Worm (Caenorhabditis elegans) whole organism, early embryonic: ENCODE data around the gene akap-1.

ENCODE experiments used
- B0310.2 ChIP-seq: sonication (generic microtip); optimal IDR thresholded peaks from 2 replicates; lab custom pipeline; 2016; ENCODE audit warnings: mild to moderate bottlenecking, missing genetic modification characterization, missing compliant biosample characterization
- F13C5.2 ChIP-seq: sonication (generic microtip); optimal IDR thresholded peaks from 2 replicates; lab custom pipeline; 2017; ENCODE audit warnings: mild to moderate bottlenecking, missing genetic modification characterization, inconsistent platforms, missing compliant biosample characterization
- aly-1 ChIP-seq: sonication (generic microtip); optimal IDR thresholded peaks from 2 replicates; lab custom pipeline; 2016; ENCODE audit warnings: missing genetic modification characterization, missing compliant biosample characterization
- ceh-13 ChIP-seq: fragments of 200-800 bp; sonication (Bioruptor generic); optimal IDR thresholded peaks from 2 replicates; lab custom pipeline; 2018; ENCODE audit warnings: mild to moderate bottlenecking, missing genetic modification characterization, missing compliant biosample characterization
- ceh-36 ChIP-seq: sonication (generic microtip); optimal IDR thresholded peaks from 2 replicates; lab custom pipeline; 2016; ENCODE audit warnings: missing genetic modification characterization, inconsistent platforms, missing compliant biosample characterization
- ets-7 ChIP-seq: sonication (generic microtip); optimal IDR thresholded peaks from 2 replicates; lab custom pipeline; 2016; ENCODE audit warnings: missing genotype, missing genetic modification characterization, missing compliant biosample characterization
- flt-1 ChIP-seq: fragments of 200-800 bp; sonication (Bioruptor generic); IDR thresholded peaks from 2 replicates; pipeline ENCODE4 v1.3.6; 2022; ENCODE audit warnings: missing genetic modification characterization, missing compliant biosample characterization
- hmbx-1 ChIP-seq: sonication (generic microtip); optimal IDR thresholded peaks from 2 replicates; lab custom pipeline; 2016; ENCODE audit warnings: mild to moderate bottlenecking, missing genetic modification characterization, missing compliant biosample characterization
- hmg-4 ChIP-seq: fragments of 200-800 bp; sonication (Bioruptor generic); optimal IDR thresholded peaks from 2 replicates; lab custom pipeline; 2018; ENCODE audit warnings: mild to moderate bottlenecking, missing genetic modification characterization, missing compliant biosample characterization
- hnd-1 ChIP-seq: sonication (generic microtip); optimal IDR thresholded peaks from 2 replicates; lab custom pipeline; 2016; ENCODE audit warnings: missing genetic modification characterization, missing compliant biosample characterization
- pes-1 ChIP-seq: fragments of 200-800 bp; sonication (Bioruptor generic); IDR thresholded peaks from 2 replicates; pipeline ENCODE4 v1.3.6; 2022; ENCODE audit warnings: missing genetic modification reagents, missing genetic modification characterization, missing compliant biosample characterization
- sea-1 ChIP-seq: fragments of 200-800 bp; sonication (Bioruptor generic); conservative IDR thresholded peaks from 2 replicates; pipeline ENCODE4 v1.3.6; 2022; ENCODE audit warnings: missing genetic modification characterization, missing compliant biosample characterization
- tbx-11 ChIP-seq: fragments of 200-800 bp; sonication (Bioruptor generic); IDR thresholded peaks from 2 replicates; pipeline ENCODE4 v1.3.6; 2022; ENCODE audit warnings: missing genetic modification characterization, missing compliant biosample characterization
- tbx-37 ChIP-seq: fragments of 200-800 bp; sonication (Bioruptor generic); conservative IDR thresholded peaks from 2 replicates; pipeline ENCODE4 v1.3.6; 2022; ENCODE audit warnings: missing genetic modification reagents, missing genetic modification characterization, missing compliant biosample characterization

akap-1 gene

DNA sequence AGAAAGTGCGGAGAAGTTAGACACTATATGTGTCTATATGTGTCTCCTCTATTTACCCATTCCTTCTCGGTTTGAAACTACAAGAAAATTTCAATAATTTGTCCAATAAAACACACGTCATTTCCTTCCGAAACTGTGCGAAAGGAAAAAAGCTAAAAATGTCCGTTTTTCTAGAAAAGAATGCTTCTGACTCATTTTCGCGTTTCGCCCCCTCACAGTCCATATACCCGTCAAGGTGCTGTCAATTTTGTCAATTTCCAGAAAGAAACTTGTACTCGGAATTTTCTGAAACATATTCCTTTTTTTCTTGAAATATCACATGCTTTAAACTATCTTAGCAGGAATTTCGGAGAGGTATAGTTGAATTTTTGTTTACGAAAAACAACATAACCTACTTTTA, 49.6 kb downstream of the akap-1 start:
- TF ChIP-seq tbx-37 (GFP tag; lab: Robert Waterston, UW) = no peak
- no peak for TF ChIP-seq hnd-1 (tag; lab: Kevin White, UChicago)
- TF ChIP-seq F13C5.2 = no peak
- no peak for TF ChIP-seq ceh-13 (GFP tag; lab: Kevin White, UChicago)
- no peak for TF ChIP-seq ceh-36 (tag; lab: Kevin White, UChicago)

DNA sequence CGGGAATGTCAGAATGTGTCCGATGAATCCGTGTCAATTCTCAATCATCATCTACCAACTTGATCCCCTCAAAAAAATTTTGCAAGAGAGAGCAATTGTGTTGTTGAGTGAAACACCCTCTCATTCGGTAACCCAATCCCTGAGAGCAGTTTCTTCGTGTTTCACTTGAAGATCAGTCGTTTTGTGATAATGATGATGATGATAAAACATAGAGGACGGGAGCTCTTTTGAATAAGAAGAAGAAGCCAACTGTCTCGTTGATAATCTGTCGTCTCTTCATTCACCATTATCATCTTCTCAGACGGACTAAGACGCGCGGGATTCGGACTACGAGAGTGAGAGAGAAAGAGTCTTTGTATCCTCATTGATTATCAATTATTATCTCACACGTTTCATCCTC, 51.9 kb downstream of the akap-1 start:
- TF ChIP-seq flt-1 (GFP tag; lab: Robert Waterston, UW) (no peak), ets-7 (tag; lab: Kevin White, UChicago) (no peak), hmbx-1 (tag; lab: Kevin White, UChicago) (no peak), B0310.2 (no peak), hnd-1 (tag; lab: Kevin White, UChicago) (no peak)

DNA sequence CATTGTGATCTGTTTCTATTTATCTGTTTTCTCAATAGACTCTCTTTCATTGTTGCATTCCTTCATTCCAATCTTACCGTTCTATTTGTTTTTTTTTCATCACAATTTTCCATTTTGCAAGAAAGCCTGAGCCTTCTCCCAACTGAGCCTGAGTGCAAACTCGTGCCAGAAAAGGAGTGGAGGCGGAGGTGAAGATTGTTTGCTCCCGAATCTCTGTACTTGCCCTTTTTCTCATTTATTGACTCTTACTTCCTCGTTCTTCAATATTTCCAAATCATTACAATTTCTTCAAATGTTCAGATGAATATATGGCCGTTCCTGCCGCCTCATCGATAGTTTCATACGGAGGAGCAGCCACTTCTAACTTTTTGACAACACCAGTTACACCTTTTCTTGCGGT, 53.6 kb downstream of the akap-1 start, which contains the start of gene let-756:
let-756 (plus strand) TSS at position 301 of the 400 bp plus-strand sequence.
- no peak for TF ChIP-seq pes-1 (GFP tag; lab: Robert Waterston, UW)
- no peak for TF ChIP-seq ets-7 (tag; lab: Kevin White, UChicago)

DNA sequence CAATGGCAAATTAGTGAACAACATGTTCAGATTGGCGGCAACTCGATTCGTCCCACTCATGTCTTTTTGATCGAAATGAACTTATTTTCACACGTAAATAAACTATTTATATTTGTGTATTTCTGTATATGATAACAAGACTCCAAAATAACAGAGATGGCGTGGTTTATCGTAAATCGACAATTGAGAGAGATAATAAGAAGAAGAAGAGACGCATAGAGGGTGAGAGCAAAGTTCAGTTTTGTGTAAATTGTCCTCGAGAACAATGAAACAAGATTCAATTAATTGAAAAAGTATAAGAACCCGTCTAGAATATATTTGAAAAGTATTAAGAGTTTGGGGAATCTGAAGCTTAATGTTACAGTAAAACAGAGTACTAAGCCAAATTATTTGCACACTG, 58.2 kb downstream of the akap-1 start:
- TF ChIP-seq tbx-11 (GFP tag; lab: Robert Waterston, UW) = no peak
- TF ChIP-seq sea-1 = no peak

DNA sequence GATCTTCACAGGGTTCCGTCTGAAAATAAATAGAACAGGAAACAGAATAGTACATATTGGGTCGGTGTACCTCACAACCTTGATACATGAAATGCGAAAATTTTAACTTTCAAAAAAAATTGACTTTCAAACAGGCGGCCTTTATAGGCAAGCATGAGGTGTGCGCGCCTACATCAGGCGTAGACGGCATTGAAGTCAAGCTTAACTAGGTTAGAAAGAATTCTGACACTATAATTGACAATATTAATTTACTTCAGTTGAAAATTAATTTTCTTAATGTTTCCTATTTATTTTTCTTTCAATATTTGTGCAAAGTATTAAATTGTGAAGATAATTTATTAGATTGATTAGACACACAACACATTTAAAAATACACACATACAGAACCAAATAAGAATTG, 58.7 kb downstream of the akap-1 start, which contains the start of gene C05D11.5:
C05D11.5 (minus strand) TSS at position 101 of the 400 bp plus-strand sequence.
- TF ChIP-seq ceh-36 (tag; lab: Kevin White, UChicago) = no peak

DNA sequence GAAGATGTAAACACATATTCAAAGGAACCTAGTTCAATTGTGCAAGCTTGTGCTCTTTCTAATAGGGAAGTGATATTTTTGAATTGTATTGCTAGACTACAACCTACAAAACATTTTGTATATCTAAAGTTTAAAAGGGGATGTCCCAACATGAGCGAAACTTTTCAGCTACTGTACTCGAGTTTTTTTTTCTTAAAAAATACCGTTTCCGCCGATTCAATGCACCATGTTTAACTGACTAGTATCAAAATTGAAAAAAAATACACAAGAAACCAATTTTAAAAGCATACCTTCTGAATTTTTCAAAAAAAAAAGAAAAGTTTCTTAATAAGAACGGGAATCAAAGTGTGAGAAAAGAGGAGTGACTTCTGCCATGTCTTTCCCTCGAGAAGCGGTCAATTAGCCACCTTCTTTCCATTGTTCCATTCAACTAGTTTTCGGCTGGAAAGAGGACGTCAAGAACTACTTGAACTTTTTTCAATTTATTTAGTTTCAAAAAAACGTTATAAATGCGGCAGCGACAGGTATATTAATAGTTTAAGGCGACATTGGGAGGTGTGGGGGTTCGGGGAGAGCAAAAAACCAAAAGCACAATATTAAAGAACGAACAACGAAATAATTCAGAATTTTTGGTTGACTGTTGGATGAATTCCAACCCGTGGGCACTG, 62.3 kb downstream of the akap-1 start, which contains the start of gene nas-4:
nas-4 (minus strand) TSS at position 351 of the 668 bp plus-strand sequence.
- no peak for TF ChIP-seq ceh-13 (GFP tag; lab: Kevin White, UChicago)
- no peak for TF ChIP-seq aly-1 (tag; lab: Kevin White, UChicago)
- TF ChIP-seq flt-1 (GFP tag; lab: Robert Waterston, UW) = no peak
- TF ChIP-seq hmg-4 (GFP tag; lab: Kevin White, UChicago) = no peak
- no peak for TF ChIP-seq ets-7 (tag; lab: Kevin White, UChicago)
- TF ChIP-seq hnd-1 (tag; lab: Kevin White, UChicago) = no peak
- TF ChIP-seq tbx-11 (GFP tag; lab: Robert Waterston, UW) = no peak
- TF ChIP-seq ceh-36 (tag; lab: Kevin White, UChicago) = no peak
- no peak for TF ChIP-seq F13C5.2
- TF ChIP-seq sea-1 = no peak
- TF ChIP-seq tbx-37 (GFP tag; lab: Robert Waterston, UW) = no peak
